Worm (Caenorhabditis elegans): Measurements from ENCODE around the gene tbck-1.
"Not testable (repeated sequence)": the region's sequence is repeated elsewhere in the genome, so short reads cannot be mapped to it uniquely, and the experiment has no call there.

Gene tbck-1

DNA sequence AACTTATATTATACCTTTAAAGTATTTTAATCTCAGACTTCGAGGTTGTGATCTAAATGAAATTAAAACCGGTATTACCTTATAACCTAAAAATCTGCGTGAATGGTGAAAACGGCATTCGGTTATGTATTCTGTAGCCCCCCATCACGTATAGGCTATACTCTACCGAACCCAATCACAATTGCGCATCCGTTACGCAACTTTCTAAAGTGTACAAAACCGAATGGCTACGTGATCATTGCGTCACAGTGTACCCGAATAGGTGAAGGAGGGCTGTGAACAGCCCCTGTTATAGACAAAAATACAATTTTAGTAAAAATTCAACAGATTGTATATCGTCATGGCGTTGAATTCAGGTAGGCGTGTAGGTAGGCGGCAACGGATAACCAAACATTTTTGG lies 5.7 kb upstream of the tbck-1 start:
- TF ChIP-seq C17E4.6 (GFP tag; IDR thresholded peaks at IDR 0.05) = no peak
- no peak for TF ChIP-seq ztf-6 (GFP tag; IDR thresholded peaks at IDR 0.05)
- no peak for TF ChIP-seq zfh-2 (GFP tag; conservative IDR thresholded peaks at IDR 0.05)
- no peak for TF ChIP-seq ztf-28 (GFP tag; IDR thresholded peaks at IDR 0.05)
- no peak for TF ChIP-seq somi-1 (GFP tag; optimal IDR thresholded peaks at IDR 0.05)
- TF ChIP-seq Y79H2A.3 (GFP tag; conservative IDR thresholded peaks at IDR 0.05) = no peak
- TF ChIP-seq K11D2.4 (GFP tag; IDR thresholded peaks at IDR 0.05) = no peak
- no peak for TF ChIP-seq pha-4 (tag; optimal IDR thresholded peaks at IDR 0.05)
- no peak for TF ChIP-seq F49E8.2 (tag; optimal IDR thresholded peaks at IDR 0.05; ENCODE audit: insufficient read depth)
- TF ChIP-seq rcor-1 (GFP tag; IDR thresholded peaks at IDR 0.05) = no peak
- TF ChIP-seq xnd-1 (tag; optimal IDR thresholded peaks at IDR 0.05) = no peak

DNA sequence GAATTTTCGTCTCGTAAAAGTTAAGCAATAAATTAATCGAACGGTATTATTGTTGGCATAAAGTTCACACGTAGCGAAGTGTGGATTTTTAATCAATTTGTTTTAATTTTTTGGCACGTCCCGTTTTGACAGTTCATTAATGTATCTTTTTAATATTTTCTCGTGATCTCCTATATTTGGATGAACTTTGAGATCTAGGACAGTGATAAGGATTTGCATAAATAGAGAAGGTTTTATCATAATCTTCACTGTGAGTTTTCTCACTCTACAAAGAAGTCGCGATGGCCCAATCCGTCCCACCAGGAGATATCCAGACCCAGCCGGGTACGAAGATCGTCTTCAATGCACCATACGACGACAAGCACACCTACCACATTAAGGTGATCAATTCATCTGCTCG lies 3.2 kb upstream of the tbck-1 start, which contains the start of the genes C33F10.8 and msp-40:
TSS of gene C33F10.8 (minus strand) at position 101 of the 400 bp plus-strand sequence.
TSS of gene msp-40 (plus strand) at position 282 of the 400 bp plus-strand sequence.
- not testable (repeated sequence) for TF ChIP-seq Y53F4B.3 (GFP tag; IDR thresholded peaks at IDR 0.05); him-1 (tag; optimal IDR thresholded peaks at IDR 0.05); atf-7 (tag; optimal IDR thresholded peaks at IDR 0.05)

DNA sequence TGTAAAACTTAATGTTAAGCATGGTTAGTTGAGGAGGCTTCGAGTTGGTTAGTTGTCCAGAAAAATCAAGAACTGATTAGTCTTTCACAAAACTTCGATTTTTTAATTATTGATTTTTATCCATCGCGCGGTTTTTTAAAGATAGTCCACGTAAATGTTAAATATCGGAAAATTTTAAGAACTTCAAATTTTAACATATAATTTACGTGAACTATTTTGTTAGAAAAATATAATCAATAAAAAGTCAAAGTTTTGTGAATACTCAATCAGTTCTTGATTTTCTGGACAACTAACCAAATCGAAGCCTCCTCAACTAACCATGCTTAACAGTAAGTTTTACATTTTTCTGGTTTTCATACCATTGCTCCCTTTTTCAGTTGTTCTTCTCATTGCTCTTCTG lies 6.4 kb downstream of the tbck-1 start, which contains the start of the genes C33F10.11 and C33F10.1:
TSS of gene C33F10.11 (minus strand) at position 101 of the 400 bp plus-strand sequence.
TSS of gene C33F10.1 (plus strand) at position 263 of the 400 bp plus-strand sequence.
- TF ChIP-seq ceh-58 (GFP tag; IDR thresholded peaks at IDR 0.05) = no peak
- TF ChIP-seq Y53F4B.3 (GFP tag; IDR thresholded peaks at IDR 0.05) = no peak
- TF ChIP-seq F33H1.4 (GFP tag; IDR thresholded peaks at IDR 0.05) = no peak
- no peak for TF ChIP-seq let-607 (tag; optimal IDR thresholded peaks at IDR 0.05)
- TF ChIP-seq sea-2 (GFP tag; IDR thresholded peaks at IDR 0.05) = no peak
- no peak for TF ChIP-seq F22D6.2 (tag; optimal IDR thresholded peaks at IDR 0.05)
- no peak for TF ChIP-seq ceh-91 (GFP tag; IDR thresholded peaks at IDR 0.05)
- TF ChIP-seq rec-8 (tag; optimal IDR thresholded peaks at IDR 0.05) = no peak
- no peak for TF ChIP-seq bed-2 (GFP tag; IDR thresholded peaks at IDR 0.05)
- TF ChIP-seq nhr-27 (tag; optimal IDR thresholded peaks at IDR 0.05) = no peak
- TF ChIP-seq unc-130 (GFP tag; optimal IDR thresholded peaks at IDR 0.05) = no peak
- TF ChIP-seq mel-28 (tag; optimal IDR thresholded peaks at IDR 0.05; ENCODE audit: borderline replicate concordance) = no peak
- TF ChIP-seq F23B12.7 (tag; optimal IDR thresholded peaks at IDR 0.05; ENCODE audit: insufficient read depth) = no peak
- TF ChIP-seq lag-1 (GFP tag; IDR thresholded peaks at IDR 0.05) = no peak
- no peak for TF ChIP-seq zfh-2 (GFP tag; conservative IDR thresholded peaks at IDR 0.05)
- no peak for TF ChIP-seq attf-6 (GFP tag; IDR thresholded peaks at IDR 0.05)
- no peak for TF ChIP-seq snpc-3.4 (tag; optimal IDR thresholded peaks at IDR 0.05)

DNA sequence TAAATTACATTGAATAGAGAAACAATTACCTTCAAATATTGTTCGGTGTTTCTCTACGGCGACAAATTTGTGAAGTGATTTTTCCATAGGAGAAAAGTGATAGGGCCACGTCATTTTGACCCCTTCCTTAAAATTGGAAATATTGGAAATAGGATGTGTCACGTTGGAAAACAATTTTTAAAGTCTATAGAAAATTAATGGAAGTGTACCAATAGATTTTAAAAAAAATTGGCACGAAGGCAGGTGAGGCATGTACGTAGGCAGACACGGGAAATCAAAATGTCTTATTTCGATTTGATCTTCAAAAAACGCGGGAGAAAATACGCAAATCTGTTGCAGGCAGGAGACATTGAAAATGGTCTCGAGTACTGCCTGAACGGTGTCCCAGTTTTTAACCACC lies 9.3 kb downstream of the tbck-1 start, which contains the start of gene C33F10.12:
TSS of gene C33F10.12 (minus strand) at position 101 of the 400 bp plus-strand sequence.
- TF ChIP-seq nhr-179 (tag; optimal IDR thresholded peaks at IDR 0.05) = no peak
- TF ChIP-seq B0035.1 (tag; optimal IDR thresholded peaks at IDR 0.05) = no peak
- TF ChIP-seq Y56A3A.18 (GFP tag; IDR thresholded peaks at IDR 0.05) = no peak
- TF ChIP-seq Y53F4B.3 (GFP tag; IDR thresholded peaks at IDR 0.05) = no peak
- TF ChIP-seq madf-6 (GFP tag; IDR thresholded peaks at IDR 0.05) = no peak
- no peak for TF ChIP-seq ceh-91 (GFP tag; IDR thresholded peaks at IDR 0.05)
- TF ChIP-seq dpff-1 (tag; optimal IDR thresholded peaks at IDR 0.05) = no peak
- TF ChIP-seq mxl-1 (tag; optimal IDR thresholded peaks at IDR 0.05) = no peak
- no peak for TF ChIP-seq F55B11.4 (tag; optimal IDR thresholded peaks at IDR 0.05; ENCODE audit: borderline replicate concordance, insufficient read depth)
- TF ChIP-seq lin-40 (tag; optimal IDR thresholded peaks at IDR 0.05) = no peak
- TF ChIP-seq let-526 (GFP tag; IDR thresholded peaks at IDR 0.05) = no peak

All from whole organism, young adult.